Worm (Caenorhabditis elegans) whole organism, late embryonic: ENCODE data around the gene snb-2.

Experiments
- ceh-19 ChIP-seq: fragments of 200-800 bp; sonication (Bioruptor generic); optimal IDR thresholded peaks from 2 replicates; lab custom pipeline; 2018; ENCODE audit warnings: mild to moderate bottlenecking, missing genetic modification characterization, missing compliant biosample characterization
- ceh-31 ChIP-seq: sonication (generic microtip); optimal IDR thresholded peaks from 2 replicates; lab custom pipeline; 2016; ENCODE audit warnings: missing genetic modification characterization, missing compliant biosample characterization
- elt-4 ChIP-seq: sonication (generic microtip); optimal IDR thresholded peaks from 2 replicates; lab custom pipeline; 2016; ENCODE audit warnings: missing genetic modification characterization, missing compliant biosample characterization

- TF ChIP-seq elt-4 (tag; lab: Kevin White, UChicago) (no peak), ceh-31 (no peak), ceh-19 (no peak)
Measured at ce11 chrV:12299244-12299766, 46.4 kb downstream of the snb-2 start.
